Worm (Caenorhabditis elegans) whole organism, midembryonic: ENCODE measurements around the gene C24A8.5.

Source experiments
- flt-1 ChIP-seq: fragments of 200-800 bp; sonication (Bioruptor generic); IDR thresholded peaks from 2 replicates; pipeline ENCODE4 v1.3.6; 2022; ENCODE audit warnings: missing genetic modification characterization, missing compliant biosample characterization
- ztf-29 ChIP-seq: fragments of 200-800 bp; sonication (Bioruptor generic); IDR thresholded peaks from 2 replicates; pipeline ENCODE4 v1.3.6; 2022; ENCODE audit warnings: missing genetic modification reagents, missing genetic modification characterization, missing compliant biosample characterization

- TF ChIP-seq flt-1 (GFP tag; lab: Robert Waterston, UW) (no peak), ztf-29 (no peak)
Measured at ce11 chrX:4284470-4284869, 44.2 kb downstream of the C24A8.5 start.
